Worm (Caenorhabditis elegans) whole organism, L4 larva: ENCODE data around the gene nasp-1.

Source experiments
- ZK337.2 ChIP-seq: fragments of 200-800 bp; sonication (Bioruptor generic); IDR thresholded peaks from 2 replicates; pipeline ENCODE4 v1.3.6; 2022; ENCODE audit warnings: missing genetic modification reagents, missing genetic modification characterization, missing compliant biosample characterization
- aly-2 ChIP-seq: sonication (generic microtip); optimal IDR thresholded peaks from 2 replicates; lab custom pipeline; 2018; ENCODE audit warnings: missing biosample characterization, missing genetic modification characterization
- egl-27 ChIP-seq: sonication (generic microtip); optimal IDR thresholded peaks from 3 replicates; lab custom pipeline; 2017; ENCODE audit warnings: missing biosample characterization, missing genetic modification reagents, missing genetic modification characterization
- lin-13 ChIP-seq: fragments of 150-350 bp; optimal IDR thresholded peaks from 2 replicates; lab custom pipeline; 2014; ENCODE audit warnings: missing biosample characterization, missing genetic modification reagents, missing genetic modification characterization
- lsy-2 ChIP-seq, 2 experiments: fragments of 150-350 bp in 1 of 2; sonication (generic microtip) in 1 of 2; optimal IDR thresholded peaks; 2 replicates each; lab custom pipeline; 2014 to 2017; ENCODE audit warnings: missing biosample characterization in 2 of 2, missing genetic modification characterization in 2 of 2
- mxl-3 ChIP-seq: fragments of 200-800 bp; sonication (Bioruptor generic); optimal IDR thresholded peaks from 2 replicates; lab custom pipeline; 2018; ENCODE audit warnings: mild to moderate bottlenecking, missing genetic modification characterization, missing compliant biosample characterization
- skn-1 ChIP-seq: fragments of 150-350 bp; optimal IDR thresholded peaks from 2 replicates; lab custom pipeline; 2014; ENCODE audit warnings: missing biosample characterization, missing genetic modification characterization
- snpc-4 ChIP-seq: fragments of 150-350 bp; optimal IDR thresholded peaks from 2 replicates; lab custom pipeline; 2014; ENCODE audit warnings: missing biosample characterization, missing genetic modification characterization
- unc-130 ChIP-seq: sonication (generic microtip); optimal IDR thresholded peaks from 2 replicates; lab custom pipeline; 2016; ENCODE audit warnings: missing genetic modification reagents, missing genetic modification characterization, missing compliant biosample characterization
- unc-39 ChIP-seq: sonication (generic microtip); optimal IDR thresholded peaks from 2 replicates; lab custom pipeline; 2017; ENCODE audit warnings: missing biosample characterization, missing genetic modification characterization
- vab-7 ChIP-seq: fragments of 200-800 bp; sonication (Bioruptor generic); IDR thresholded peaks from 2 replicates; pipeline ENCODE4 v1.3.6; 2022; ENCODE audit warnings: missing genetic modification reagents, missing genetic modification characterization, missing compliant biosample characterization
- zag-1 ChIP-seq: fragments of 150-350 bp; optimal IDR thresholded peaks from 2 replicates; lab custom pipeline; 2014; ENCODE audit warnings: missing biosample characterization, missing genetic modification characterization

- no peak for TF ChIP-seq mxl-3 (GFP tag; lab: Kevin White, UChicago)
- TF ChIP-seq ZK337.2 = no peak
- TF ChIP-seq zag-1 (tag; lab: Kevin White, UChicago) = no peak
- TF ChIP-seq skn-1 (tag; lab: Kevin White, UChicago) = no peak
- no peak for TF ChIP-seq vab-7 (GFP tag; lab: Robert Waterston, UW)
- no peak for TF ChIP-seq lsy-2 (tag; optimal IDR thresholded peaks at IDR 0.05; lab: Kevin White, UChicago)
- no peak for TF ChIP-seq lin-13 (GFP tag; lab: Kevin White, UChicago)
- no peak for TF ChIP-seq unc-39 (tag; lab: Kevin White, UChicago)
- TF ChIP-seq egl-27 (tag; lab: Kevin White, UChicago) = no peak
- TF ChIP-seq snpc-4 (tag; lab: Kevin White, UChicago) = no peak
- TF ChIP-seq aly-2 (tag; lab: Kevin White, UChicago) = no peak
- no peak for TF ChIP-seq unc-130 (GFP tag; lab: Kevin White, UChicago)
These were observed 2.2 kb upstream of the nasp-1 start, which contains the start of gene C09H10.9 for ce11 chrII:11104162-11104561.
